Worm (Caenorhabditis elegans) whole organism, L1 larva: ENCODE measurements around the gene lgc-42.

Experiments
- alr-1 ChIP-seq: fragments of 200-800 bp; sonication (Bioruptor generic); optimal IDR thresholded peaks from 2 replicates; lab custom pipeline; 2018; ENCODE audit warnings: borderline replicate concordance, mild to moderate bottlenecking, missing genetic modification characterization, missing compliant biosample characterization
- dpl-1 ChIP-seq, 3 experiments: fragments of 150-350 bp in 2 of 3; sonication (generic microtip) in 1 of 3; optimal IDR thresholded peaks; 2 replicates each; lab custom pipeline; 2014 to 2017; ENCODE audit warnings: missing biosample characterization in 3 of 3, missing genetic modification characterization in 3 of 3, missing genetic modification reagents in 3 of 3
- dsc-1 ChIP-seq: sonication (generic microtip); optimal IDR thresholded peaks from 2 replicates; lab custom pipeline; 2016; ENCODE audit warnings: mild to moderate bottlenecking, missing genetic modification characterization, missing compliant biosample characterization
- irx-1 ChIP-seq: sonication (generic microtip); optimal IDR thresholded peaks from 2 replicates; lab custom pipeline; 2016; ENCODE audit warnings: missing genetic modification characterization, missing compliant biosample characterization
- lin-15B ChIP-seq: fragments of 150-350 bp; sonication (generic microtip); optimal IDR thresholded peaks from 3 replicates; lab custom pipeline; 2014; ENCODE audit warnings: missing biosample characterization, missing genetic modification characterization
- nhr-28 ChIP-seq: fragments of 150-350 bp; optimal IDR thresholded peaks from 2 replicates; lab custom pipeline; 2014; ENCODE audit warnings: missing biosample characterization, missing genetic modification characterization
- sox-4 ChIP-seq: sonication (generic microtip); optimal IDR thresholded peaks from 2 replicates; lab custom pipeline; 2016; ENCODE audit warnings: missing genetic modification characterization, missing compliant biosample characterization

ce11 chrIII:1963128-1963527 is 34.5 kb upstream of the lgc-42 start:
- TF ChIP-seq sox-4 (tag; lab: Kevin White, UChicago): no peak
- TF ChIP-seq nhr-28 (tag; lab: Kevin White, UChicago): no peak
- no peak for TF ChIP-seq dsc-1 (tag; lab: Kevin White, UChicago)
- no peak for TF ChIP-seq dpl-1 (GFP tag; optimal IDR thresholded peaks at IDR 0.05; lab: Kevin White, UChicago)
- TF ChIP-seq alr-1 (tag; lab: Kevin White, UChicago): no peak
- TF ChIP-seq lin-15B: no peak
- no peak for TF ChIP-seq irx-1
